Fruit fly (Drosophila melanogaster) whole organism, wandering third instar larva: ENCODE measurements around the gene CG13058.
A peak's percentile ranks its signal among the peaks of the same experiment; 100 is the strongest.

ENCODE experiments used
- CG9705 ChIP-seq: fragments of 200-800 bp; sonication (Bioruptor generic); optimal IDR thresholded peaks from 2 replicates; lab custom pipeline; 2018; ENCODE audit warnings: missing biosample characterization, mild to moderate bottlenecking, missing genetic modification characterization
- CrebA ChIP-seq: fragments of 200-800 bp; sonication (Bioruptor generic); optimal IDR thresholded peaks from 2 replicates; lab custom pipeline; 2016; ENCODE audit warnings: missing biosample characterization, mild to moderate bottlenecking, missing genetic modification characterization, borderline replicate concordance
- Dif ChIP-seq: fragments of 200-275, 200-300 bp; sonication (Bioruptor generic); optimal IDR thresholded peaks from 2 replicates; lab custom pipeline; 2018; ENCODE audit warnings: missing biosample characterization, missing genetic modification characterization; ENCODE audit not compliant: partially characterized antibody
- HLH106 ChIP-seq: fragments of 200-800 bp; optimal IDR thresholded peaks from 3 replicates; lab custom pipeline; 2019; ENCODE audit warnings: missing biosample characterization, mild to moderate bottlenecking, missing genetic modification characterization, moderate library complexity
- Hnf4 ChIP-seq: fragments of 200-800 bp; sonication (Bioruptor generic); optimal IDR thresholded peaks from 2 replicates; lab custom pipeline; 2016; ENCODE audit warnings: missing biosample characterization, mild to moderate bottlenecking, missing genetic modification characterization
- Hr78 ChIP-seq: fragments of >200 bp; optimal IDR thresholded peaks from 2 replicates; lab custom pipeline; 2017; ENCODE audit warnings: missing biosample characterization, missing genetic modification characterization
- Hr83 ChIP-seq: fragments of 200-300 bp; sonication (Bioruptor generic); optimal IDR thresholded peaks from 2 replicates; lab custom pipeline; 2016; ENCODE audit warnings: missing biosample characterization, mild to moderate bottlenecking, missing genetic modification characterization, moderate library complexity; ENCODE audit not compliant: poor library complexity, severe bottlenecking
- Jra ChIP-seq: sonication (Bioruptor generic); optimal IDR thresholded peaks from 2 replicates; lab custom pipeline; 2016; ENCODE audit warnings: missing biosample characterization, missing genetic modification characterization
- Mio ChIP-seq: sonication (Bioruptor generic); optimal IDR thresholded peaks from 2 replicates; lab custom pipeline; 2016; ENCODE audit warnings: missing biosample characterization, missing genetic modification characterization
- Myc ChIP-seq: fragments of >200 bp; optimal IDR thresholded peaks from 2 replicates; lab custom pipeline; 2017
- OdsH ChIP-seq: fragments of 200-800 bp; sonication (Bioruptor generic); optimal IDR thresholded peaks from 2 replicates; lab custom pipeline; 2016; ENCODE audit warnings: missing biosample characterization, mild to moderate bottlenecking, missing genetic modification characterization
- Rel ChIP-seq, 2 experiments: fragments of 200-800 bp; sonication (Bioruptor generic) in 1 of 2; optimal IDR thresholded peaks; 2 replicates in 1 of 2; 3 replicates in 1 of 2; lab custom pipeline; 2016 to 2019; ENCODE audit warnings: mild to moderate bottlenecking in 2 of 2, missing biosample characterization in 2 of 2, missing genetic modification characterization in 2 of 2, moderate library complexity in 1 of 2
- Sp1 ChIP-seq: fragments of 200-800 bp; sonication (Bioruptor generic); optimal IDR thresholded peaks from 3 replicates; lab custom pipeline; 2019; ENCODE audit warnings: missing biosample characterization, mild to moderate bottlenecking, missing genetic modification characterization, moderate library complexity
- Vsx2 ChIP-seq: fragments of 200-300, 225-300 bp; sonication (Bioruptor generic); optimal IDR thresholded peaks from 2 replicates; lab custom pipeline; 2018; ENCODE audit warnings: missing biosample characterization, missing genetic modification characterization; ENCODE audit not compliant: partially characterized antibody
- br ChIP-seq: fragments of 200-800 bp; sonication (Bioruptor generic); optimal IDR thresholded peaks from 2 replicates; lab custom pipeline; 2016; ENCODE audit warnings: missing biosample characterization, missing genetic modification characterization
- brk ChIP-seq: fragments of 200-800 bp; sonication (Bioruptor generic); optimal IDR thresholded peaks from 2 replicates; lab custom pipeline; 2016; ENCODE audit warnings: missing biosample characterization, mild to moderate bottlenecking, missing genetic modification characterization
- dl ChIP-seq, 2 experiments: fragments of 175-275, 200-275 bp in 1 of 2; fragments of 200-275 bp in 1 of 2; sonication (Bioruptor generic); optimal IDR thresholded peaks; lab custom pipeline; 2018; ENCODE audit warnings: mild to moderate bottlenecking in 2 of 2, missing biosample characterization in 2 of 2, missing genetic modification characterization in 2 of 2, moderate library complexity in 2 of 2; ENCODE audit not compliant: partially characterized antibody in 2 of 2, insufficient read depth in 1 of 2
- dmrt93B ChIP-seq: fragments of 200-800 bp; sonication (Bioruptor generic); optimal IDR thresholded peaks from 2 replicates; lab custom pipeline; 2018; ENCODE audit warnings: missing biosample characterization, mild to moderate bottlenecking, missing genetic modification characterization
- dsf ChIP-seq: sonication (Bioruptor generic); optimal IDR thresholded peaks from 2 replicates; lab custom pipeline; 2016; ENCODE audit warnings: missing biosample characterization, missing genetic modification characterization, borderline replicate concordance
- foxo ChIP-seq, 2 experiments: fragments of 200-800 bp; sonication (Bioruptor generic); optimal IDR thresholded peaks; 2 replicates in 1 of 2; 3 replicates in 1 of 2; lab custom pipeline; 2016 to 2017; ENCODE audit warnings: missing biosample characterization in 2 of 2, missing genetic modification characterization in 2 of 2
- fru ChIP-seq: fragments of 200-800 bp; sonication (Bioruptor generic); optimal IDR thresholded peaks from 3 replicates; lab custom pipeline; 2016; ENCODE audit warnings: missing biosample characterization, mild to moderate bottlenecking, missing genetic modification characterization
- jim ChIP-seq: fragments of 175-275, 200-325 bp; sonication (Bioruptor generic); optimal IDR thresholded peaks from 2 replicates; lab custom pipeline; 2016; ENCODE audit warnings: missing biosample characterization, mild to moderate bottlenecking, missing genetic modification characterization
- lola ChIP-seq: fragments of >200 bp; optimal IDR thresholded peaks from 2 replicates; lab custom pipeline; 2017; ENCODE audit warnings: missing biosample characterization, missing genetic modification characterization
- pan ChIP-seq: fragments of >200 bp; optimal IDR thresholded peaks from 2 replicates; lab custom pipeline; 2017
- rgr ChIP-seq: fragments of 200-800 bp; sonication (Bioruptor generic); optimal IDR thresholded peaks from 3 replicates; lab custom pipeline; 2016; ENCODE audit warnings: missing biosample characterization, mild to moderate bottlenecking, missing genetic modification characterization
- sage ChIP-seq: fragments of 200-800 bp; sonication (Bioruptor generic); optimal IDR thresholded peaks from 2 replicates; lab custom pipeline; 2016; ENCODE audit warnings: missing biosample characterization, mild to moderate bottlenecking, missing genetic modification characterization
- sv ChIP-seq: fragments of 200-800 bp; sonication (Bioruptor generic); optimal IDR thresholded peaks from 3 replicates; lab custom pipeline; 2016; ENCODE audit warnings: missing biosample characterization, missing genetic modification characterization
- tai ChIP-seq: sonication (Bioruptor generic); optimal IDR thresholded peaks from 2 replicates; lab custom pipeline; 2016; ENCODE audit warnings: missing biosample characterization, missing genetic modification characterization
- usp ChIP-seq: fragments of >200 bp; optimal IDR thresholded peaks from 2 replicates; lab custom pipeline; 2017; ENCODE audit warnings: missing biosample characterization, missing genetic modification characterization
- woc ChIP-seq: sonication (Bioruptor generic); optimal IDR thresholded peaks from 2 replicates; lab custom pipeline; 2016; ENCODE audit warnings: missing biosample characterization, mild to moderate bottlenecking, missing genetic modification characterization

CG13058 gene

DNA sequence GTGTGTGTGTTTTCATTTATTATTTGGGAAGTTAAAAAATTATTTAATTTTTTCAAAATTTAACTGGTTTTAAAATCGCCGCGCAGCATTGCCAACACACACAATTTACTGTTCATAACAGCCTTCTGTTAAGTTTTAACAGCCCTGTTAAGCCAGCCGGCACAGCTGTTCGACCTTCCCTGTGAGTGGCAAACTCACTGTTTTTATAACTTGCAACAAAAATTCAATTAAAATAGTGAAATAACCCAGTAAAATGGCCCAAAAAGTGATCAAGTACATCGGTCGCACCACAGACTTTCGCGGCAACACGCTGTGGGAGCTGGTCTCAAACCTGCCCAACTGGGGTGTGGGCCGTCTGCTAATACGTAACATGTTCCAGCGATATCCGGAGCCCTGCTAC is 19.3 kb downstream of the CG13058 start, which contains the start of gene mRpS34:
Gene mRpS34, plus strand, starts transcription at position 161 of the 400 bp plus-strand sequence.
- no peak for TF ChIP-seq Jra (GFP tag; lab: Kevin White, UChicago)
- no peak for TF ChIP-seq Hr78
- no peak for TF ChIP-seq Myc (lab: Kevin White, UChicago)
- TF ChIP-seq foxo (GFP tag; optimal IDR thresholded peaks at IDR 0.05; lab: Kevin White, UChicago), result no peak
- no peak for TF ChIP-seq br
- TF ChIP-seq pan (lab: Kevin White, UChicago), result no peak
- TF ChIP-seq dl (GFP tag; optimal IDR thresholded peaks at IDR 0.05; lab: Kevin White, UChicago; ENCODE audit: insufficient read depth in 1 of 2, partially characterized antibody in 2 of 2), result no peak
- TF ChIP-seq Hnf4, result no peak
- no peak for TF ChIP-seq fru (GFP tag; lab: Kevin White, UChicago)
- TF ChIP-seq OdsH (GFP tag; lab: Kevin White, UChicago), result no peak
- no peak for TF ChIP-seq CrebA (GFP tag; lab: Kevin White, UChicago)

- TF ChIP-seq Hr83 (GFP tag; lab: Kevin White, UChicago), result no peak
- no peak for TF ChIP-seq foxo (GFP tag; optimal IDR thresholded peaks at IDR 0.05; lab: Kevin White, UChicago)
- TF ChIP-seq woc (GFP tag; lab: Kevin White, UChicago), result no peak
- TF ChIP-seq Hnf4, result no peak
- no peak for TF ChIP-seq HLH106 (tag; lab: Kevin White, UChicago)
- no peak for TF ChIP-seq brk
- TF ChIP-seq sv, result no peak
These were observed 21.0 kb downstream of the CG13058 start for dm6 chr3L:16349686-16350085.

DNA sequence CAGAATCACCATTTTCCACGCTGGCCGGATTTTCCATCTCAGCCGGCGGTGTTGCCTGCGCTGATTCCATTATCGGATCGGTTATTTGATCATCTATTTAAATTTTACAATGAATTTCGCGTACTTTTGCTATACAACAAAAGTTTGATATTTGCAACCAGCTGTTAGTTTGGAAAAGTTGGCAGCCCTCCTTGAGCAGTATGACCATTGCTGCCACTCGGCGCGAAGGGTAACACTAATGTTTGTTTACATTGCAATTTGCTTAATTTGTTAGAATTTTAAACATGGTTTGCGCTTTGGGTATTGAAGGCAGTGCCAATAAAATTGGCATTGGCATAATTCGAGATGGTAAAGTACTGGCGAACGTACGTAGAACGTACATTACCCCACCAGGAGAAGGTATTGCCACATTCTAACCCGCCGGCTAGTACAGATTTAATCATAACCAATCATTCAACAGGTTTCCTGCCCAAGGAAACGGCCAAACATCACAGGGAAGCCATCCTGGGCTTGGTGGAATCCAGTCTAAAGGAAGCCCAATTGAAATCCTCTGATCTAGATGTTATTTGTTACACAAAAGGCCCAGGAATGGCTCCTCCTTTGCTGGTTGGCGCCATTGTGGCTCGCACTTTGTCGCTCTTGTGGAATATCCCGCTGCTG is 23.3 kb downstream of the CG13058 start, which contains the start of the genes Golgin104 and Tcs3:
Gene Golgin104, minus strand, starts transcription at position 182 of the 660 bp plus-strand sequence.
Gene Tcs3, plus strand, starts transcription at position 222 of the 660 bp plus-strand sequence.
- TF ChIP-seq Rel (GFP tag; optimal IDR thresholded peaks at IDR 0.05; lab: Kevin White, UChicago), result no peak
- peak; percentile 60 for TF ChIP-seq Rel (tag; optimal IDR thresholded peaks at IDR 0.05; lab: Kevin White, UChicago)
- no peak for TF ChIP-seq Jra (GFP tag; lab: Kevin White, UChicago)

- no peak for TF ChIP-seq dmrt93B (GFP tag; lab: Kevin White, UChicago)
- no peak for TF ChIP-seq Dif (GFP tag; lab: Kevin White, UChicago)
- TF ChIP-seq lola, result no peak
- TF ChIP-seq usp (GFP tag; lab: Kevin White, UChicago), result no peak
- TF ChIP-seq HLH106 (tag; lab: Kevin White, UChicago), result no peak
- no peak for TF ChIP-seq CrebA (GFP tag; lab: Kevin White, UChicago)
- no peak for TF ChIP-seq pan (lab: Kevin White, UChicago)
- TF ChIP-seq woc (GFP tag; lab: Kevin White, UChicago), result no peak
- no peak for TF ChIP-seq Vsx2
- no peak for TF ChIP-seq Myc (lab: Kevin White, UChicago)
- TF ChIP-seq Mio (GFP tag; lab: Kevin White, UChicago), result no peak
- no peak for TF ChIP-seq dl (GFP tag; optimal IDR thresholded peaks at IDR 0.05; lab: Kevin White, UChicago; ENCODE audit: insufficient read depth in 1 of 2, partially characterized antibody in 2 of 2)
- no peak for TF ChIP-seq tai (GFP tag; lab: Kevin White, UChicago)
- no peak for TF ChIP-seq sage (GFP tag; lab: Kevin White, UChicago)
- no peak for TF ChIP-seq rgr (GFP tag; lab: Kevin White, UChicago)
- no peak for TF ChIP-seq OdsH (GFP tag; lab: Kevin White, UChicago)
- TF ChIP-seq Sp1 (GFP tag; lab: Kevin White, UChicago), result no peak
- no peak for TF ChIP-seq Rel (GFP tag; optimal IDR thresholded peaks at IDR 0.05; lab: Kevin White, UChicago)
- TF ChIP-seq Rel (tag; optimal IDR thresholded peaks at IDR 0.05; lab: Kevin White, UChicago), result no peak
These were observed 25.6 kb downstream of the CG13058 start, which contains the start of gene Pdh for dm6 chr3L:16354197-16354596. Gene Pdh, minus strand, starts transcription at chr3L:16354297.

dm6 chr3L:16356171-16356765 is 27.6 kb downstream of the CG13058 start:
- TF ChIP-seq usp (GFP tag; lab: Kevin White, UChicago), result no peak
- TF ChIP-seq Vsx2, result peak; percentile 84
- no peak for TF ChIP-seq Sp1 (GFP tag; lab: Kevin White, UChicago)
- no peak for TF ChIP-seq dsf (GFP tag; lab: Kevin White, UChicago)
- no peak for TF ChIP-seq Myc (lab: Kevin White, UChicago)
- no peak for TF ChIP-seq woc (GFP tag; lab: Kevin White, UChicago)
- peak; percentile 27 for TF ChIP-seq Dif (GFP tag; lab: Kevin White, UChicago)
- no peak for TF ChIP-seq jim (GFP tag; lab: Kevin White, UChicago)
- no peak for TF ChIP-seq CG9705
- TF ChIP-seq, all 38 proteins: peak for 2
